Fruit fly (Drosophila melanogaster): ENCODE data around the gene loh.

The loh gene

dm6 chr2L:10422643-10423606 is 19.4 kb upstream of the loh start, which contains the start of the genes pie and Wdfy2 (continued):
- TF ChIP-seq Vsx2 (GFP tag; optimal IDR thresholded peaks at IDR 0.05; ENCODE audit: partially characterized antibody) (no peak), woc (GFP tag; optimal IDR thresholded peaks at IDR 0.05) (peak; percentile 41), Hnf4 (GFP tag; optimal IDR thresholded peaks at IDR 0.05) (no peak), usp (GFP tag; optimal IDR thresholded peaks at IDR 0.05) (no peak), pan (optimal IDR thresholded peaks at IDR 0.05) (no peak)

DNA sequence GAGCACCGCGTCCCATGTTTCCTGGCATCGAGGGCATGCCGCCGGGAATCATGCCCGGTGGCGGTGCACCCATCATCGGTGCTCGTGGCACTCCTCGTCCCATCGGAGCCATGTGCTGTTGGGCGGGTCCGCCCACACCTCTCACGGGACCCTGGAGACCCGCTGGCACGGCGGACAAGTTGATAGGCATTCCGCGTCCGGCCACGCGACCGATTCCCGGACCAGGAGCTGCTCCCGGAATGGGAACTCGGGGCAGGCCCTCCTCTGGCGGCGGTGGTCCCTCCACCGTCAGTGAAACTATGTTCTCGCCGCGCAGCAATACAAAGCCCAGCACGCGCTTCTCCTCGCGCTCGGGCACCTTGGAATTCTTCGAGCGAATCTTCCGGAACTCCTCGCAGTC is 16.7 kb upstream of the loh start:
- TF ChIP-seq Myc (optimal IDR thresholded peaks at IDR 0.05) (no peak), Hr78 (GFP tag; optimal IDR thresholded peaks at IDR 0.05) (no peak), sv (GFP tag; optimal IDR thresholded peaks at IDR 0.05) (no peak), OdsH (GFP tag; optimal IDR thresholded peaks at IDR 0.05) (no peak), Jra (GFP tag; optimal IDR thresholded peaks at IDR 0.05) (no peak), psq (GFP tag; optimal IDR thresholded peaks at IDR 0.05) (no peak), Vsx2 (GFP tag; optimal IDR thresholded peaks at IDR 0.05; ENCODE audit: partially characterized antibody) (no peak), Sp1 (GFP tag; optimal IDR thresholded peaks at IDR 0.05) (no peak), Hr83 (GFP tag; optimal IDR thresholded peaks at IDR 0.05; ENCODE audit: poor library complexity, severe bottlenecking) (no peak), ey (GFP tag; optimal IDR thresholded peaks at IDR 0.05) (no peak), GATAd (GFP tag; optimal IDR thresholded peaks at IDR 0.05) (no peak)

- TF ChIP-seq psq (GFP tag; optimal IDR thresholded peaks at IDR 0.05) (peak; percentile 44), brk (GFP tag; optimal IDR thresholded peaks at IDR 0.05) (peak; percentile 42), Mio (GFP tag; optimal IDR thresholded peaks at IDR 0.05) (no peak), OdsH (GFP tag; optimal IDR thresholded peaks at IDR 0.05) (peak; percentile 44), Jra (GFP tag; optimal IDR thresholded peaks at IDR 0.05) (peak; percentile 79), Hr83 (GFP tag; optimal IDR thresholded peaks at IDR 0.05; ENCODE audit: poor library complexity, severe bottlenecking) (peak; percentile 23), woc (GFP tag; optimal IDR thresholded peaks at IDR 0.05) (peak; percentile 10), foxo (GFP tag; optimal IDR thresholded peaks at IDR 0.05) (no peak), Sp1 (GFP tag; optimal IDR thresholded peaks at IDR 0.05) (peak; percentile 3), sv (GFP tag; optimal IDR thresholded peaks at IDR 0.05) (peak; percentile 10), ey (GFP tag; optimal IDR thresholded peaks at IDR 0.05) (peak; percentile 34), N (GFP tag; optimal IDR thresholded peaks at IDR 0.05) (no peak), tai (GFP tag; optimal IDR thresholded peaks at IDR 0.05) (no peak), dsf (GFP tag; optimal IDR thresholded peaks at IDR 0.05; ENCODE audit: borderline replicate concordance) (peak; percentile 5), Hnf4 (GFP tag; optimal IDR thresholded peaks at IDR 0.05) (no peak)
These were observed 15.7 kb upstream of the loh start, which contains the start of the genes SmB and KdelR for dm6 chr2L:10426534-10427048. TSS of gene SmB (minus strand) at chr2L:10426627. TSS of gene KdelR (plus strand) at chr2L:10426887.

DNA sequence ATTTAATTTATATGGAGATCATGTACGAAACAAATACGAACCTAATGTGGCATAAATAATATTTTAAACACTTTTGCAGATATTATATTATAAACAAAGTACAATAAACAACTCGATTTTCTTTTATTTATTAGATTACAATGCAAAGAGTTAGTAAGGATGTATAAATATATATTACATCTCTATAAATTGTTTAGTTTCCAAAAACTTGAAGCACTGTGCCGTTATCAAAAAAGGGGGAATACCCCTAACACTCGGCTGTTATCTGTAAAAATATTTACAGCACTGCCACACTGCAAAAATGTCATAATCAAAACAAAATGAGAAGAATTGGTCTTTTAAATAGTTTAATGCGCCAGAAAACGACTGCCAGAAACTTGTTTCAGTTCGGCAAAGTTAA is 13.8 kb upstream of the loh start, which contains the start of gene CG5188:
CG5188 (plus strand) TSS at position 302 of the 400 bp plus-strand sequence.
- TF ChIP-seq Mio (GFP tag; optimal IDR thresholded peaks at IDR 0.05): no peak
- TF ChIP-seq h (GFP tag; optimal IDR thresholded peaks at IDR 0.05): no peak
- peak; percentile 72 for TF ChIP-seq psq (GFP tag; optimal IDR thresholded peaks at IDR 0.05)
- TF ChIP-seq CG32264 (GFP tag; optimal IDR thresholded peaks at IDR 0.05): no peak
- peak; percentile 44 for TF ChIP-seq OdsH (GFP tag; optimal IDR thresholded peaks at IDR 0.05)
- peak; percentile 28 for TF ChIP-seq ey (GFP tag; optimal IDR thresholded peaks at IDR 0.05)
- peak in 1 of 2 experiments; percentile 56 for TF ChIP-seq foxo (GFP tag; optimal IDR thresholded peaks at IDR 0.05)
- TF ChIP-seq HLH106 (tag; optimal IDR thresholded peaks at IDR 0.05): peak; percentile 51
- TF ChIP-seq woc (GFP tag; optimal IDR thresholded peaks at IDR 0.05): peak; percentile 41
- TF ChIP-seq rgr (GFP tag; optimal IDR thresholded peaks at IDR 0.05): peak; percentile 40
- TF ChIP-seq Rel (GFP tag; optimal IDR thresholded peaks at IDR 0.05): no peak
- peak; percentile 82 for TF ChIP-seq Rel (tag; optimal IDR thresholded peaks at IDR 0.05)
- TF ChIP-seq Sp1 (GFP tag; optimal IDR thresholded peaks at IDR 0.05): peak; percentile 43
- TF ChIP-seq CG9705 (GFP tag; optimal IDR thresholded peaks at IDR 0.05): no peak
- peak; percentile 43 for TF ChIP-seq Hnf4 (GFP tag; optimal IDR thresholded peaks at IDR 0.05)

- TF ChIP-seq sage (GFP tag; optimal IDR thresholded peaks at IDR 0.05): no peak
- TF ChIP-seq Hr83 (GFP tag; optimal IDR thresholded peaks at IDR 0.05; ENCODE audit: poor library complexity, severe bottlenecking): peak; percentile 94
- TF ChIP-seq sv (GFP tag; optimal IDR thresholded peaks at IDR 0.05): peak; percentile 63
- TF ChIP-seq GATAd (GFP tag; optimal IDR thresholded peaks at IDR 0.05): no peak
- TF ChIP-seq jim (GFP tag; optimal IDR thresholded peaks at IDR 0.05): peak; percentile 13
- peak; percentile 79 for TF ChIP-seq Hnf4 (GFP tag; optimal IDR thresholded peaks at IDR 0.05)
- peak; percentile 62 for TF ChIP-seq psq (GFP tag; optimal IDR thresholded peaks at IDR 0.05)
- TF ChIP-seq dsf (GFP tag; optimal IDR thresholded peaks at IDR 0.05; ENCODE audit: borderline replicate concordance): peak; percentile 50
- TF ChIP-seq woc (GFP tag; optimal IDR thresholded peaks at IDR 0.05): peak; percentile 86
- TF ChIP-seq Dfd (GFP tag; optimal IDR thresholded peaks at IDR 0.05): no peak
- TF ChIP-seq pan (optimal IDR thresholded peaks at IDR 0.05): no peak
- TF ChIP-seq CG32264 (GFP tag; optimal IDR thresholded peaks at IDR 0.05): no peak
- no peak for TF ChIP-seq Sp1 (GFP tag; optimal IDR thresholded peaks at IDR 0.05)
- TF ChIP-seq CrebA (GFP tag; optimal IDR thresholded peaks at IDR 0.05; ENCODE audit: borderline replicate concordance): no peak
- TF ChIP-seq lola (GFP tag; optimal IDR thresholded peaks at IDR 0.05): no peak
- no peak for TF ChIP-seq dl (GFP tag; optimal IDR thresholded peaks at IDR 0.05; ENCODE audit: insufficient read depth in 1 of 2, partially characterized antibody in 2 of 2)
- no peak for TF ChIP-seq Dif (GFP tag; optimal IDR thresholded peaks at IDR 0.05; ENCODE audit: partially characterized antibody)
These were observed 11.4 kb upstream of the loh start, which contains the start of the genes Bug22 and TfIIB for dm6 chr2L:10430802-10431476. TSS of gene Bug22 (minus strand) at chr2L:10430918. TSS of gene TfIIB (plus strand) at chr2L:10431338.
